Worm (Caenorhabditis elegans) whole organism, young adult: ENCODE measurements around the gene ugt-51.

Experiments used
- ceh-79 ChIP-seq: sonication (generic microtip); optimal IDR thresholded peaks from 2 replicates; lab custom pipeline; 2017; ENCODE audit warnings: mild to moderate bottlenecking, missing genetic modification characterization, missing compliant biosample characterization
- hmg-20 ChIP-seq: fragments of 200-800 bp; sonication (Bioruptor generic); IDR thresholded peaks from 2 replicates; pipeline ENCODE4 v1.3.6; 2022; ENCODE audit warnings: missing genetic modification reagents, missing genetic modification characterization, missing compliant biosample characterization

ce11 chrV:5200188-5200587, 23.1 kb upstream of the ugt-51 start:
- TF ChIP-seq hmg-20: no peak
- TF ChIP-seq ceh-79 (tag; lab: Kevin White, UChicago): no peak
